Worm (Caenorhabditis elegans) whole organism, L4 larva: ENCODE measurements around the gene T05A10.6.

Experiments
- F37D6.2 ChIP-seq: sonication (generic microtip); optimal IDR thresholded peaks from 2 replicates; lab custom pipeline; 2016; ENCODE audit warnings: mild to moderate bottlenecking, missing genetic modification characterization, missing compliant biosample characterization
- F44E2.7 ChIP-seq: fragments of 200-800 bp; sonication (Bioruptor generic); IDR thresholded peaks from 2 replicates; pipeline ENCODE4 v2.1.2; 2022; ENCODE audit warnings: missing genetic modification characterization, missing compliant biosample characterization
- R02D3.7 ChIP-seq: fragments of 150-350 bp; sonication (generic microtip); optimal IDR thresholded peaks from 3 replicates; lab custom pipeline; 2014; ENCODE audit warnings: missing biosample characterization, missing genetic modification characterization
- T20F7.1 ChIP-seq: fragments of 200-800 bp; sonication (Bioruptor generic); optimal IDR thresholded peaks from 2 replicates; lab custom pipeline; 2018; ENCODE audit warnings: mild to moderate bottlenecking, missing genetic modification characterization, missing compliant biosample characterization
- Y75B8A.6 ChIP-seq: fragments of 200-800 bp; sonication (Bioruptor generic); IDR thresholded peaks from 2 replicates; pipeline ENCODE4 v1.3.6; 2022; ENCODE audit warnings: missing genetic modification reagents, missing genetic modification characterization, missing compliant biosample characterization
- ZK337.2 ChIP-seq: fragments of 200-800 bp; sonication (Bioruptor generic); IDR thresholded peaks from 2 replicates; pipeline ENCODE4 v1.3.6; 2022; ENCODE audit warnings: missing genetic modification reagents, missing genetic modification characterization, missing compliant biosample characterization
- ZK546.5 ChIP-seq, 2 experiments: sonication (generic microtip); optimal IDR thresholded peaks; 2 replicates each; lab custom pipeline; 2017; ENCODE audit warnings: missing biosample characterization in 2 of 2, missing genetic modification characterization in 2 of 2
- aha-1 ChIP-seq: fragments of 150-350 bp; peaks from one replicate; lab custom pipeline; 2014; ENCODE audit warnings: missing biosample characterization, missing genetic modification characterization
- ama-1 ChIP-seq: fragments of 150-350 bp; optimal IDR thresholded peaks from 2 replicates; lab custom pipeline; 2014; ENCODE audit warnings: inconsistent platforms, mixed read lengths
- attf-4 ChIP-seq: sonication (generic microtip); optimal IDR thresholded peaks from 3 replicates; lab custom pipeline; 2017; ENCODE audit warnings: missing biosample characterization, missing genetic modification characterization
- ceh-28 ChIP-seq: fragments of 150-350 bp; optimal IDR thresholded peaks from 2 replicates; lab custom pipeline; 2014; ENCODE audit warnings: missing biosample characterization, missing genetic modification reagents, missing genetic modification characterization
- ceh-32 ChIP-seq: sonication (generic microtip); optimal IDR thresholded peaks from 2 replicates; lab custom pipeline; 2016; ENCODE audit warnings: mild to moderate bottlenecking, missing genetic modification characterization, missing compliant biosample characterization; ENCODE audit not compliant: poor library complexity
- ceh-44 ChIP-seq: fragments of 200-800 bp; sonication (Bioruptor generic); IDR thresholded peaks from 2 replicates; pipeline ENCODE4 v1.3.6; 2022; ENCODE audit warnings: missing genetic modification reagents, missing genetic modification characterization, missing compliant biosample characterization
- ceh-82 ChIP-seq: sonication (generic microtip); optimal IDR thresholded peaks from 2 replicates; lab custom pipeline; 2017; ENCODE audit warnings: missing biosample characterization, missing genetic modification characterization
- ces-1 ChIP-seq: fragments of 150-350 bp; sonication (generic microtip); optimal IDR thresholded peaks from 4 replicates; lab custom pipeline; 2014; ENCODE audit warnings: missing biosample characterization, missing genetic modification reagents, missing genetic modification characterization
- ctbp-1 ChIP-seq: fragments of 200-800 bp; sonication (Bioruptor generic); IDR thresholded peaks from 2 replicates; pipeline ENCODE4 v1.3.6; 2022; ENCODE audit warnings: missing genetic modification reagents, missing genetic modification characterization, missing compliant biosample characterization
- dmd-6 ChIP-seq: fragments of 200-800 bp; sonication (Bioruptor generic); IDR thresholded peaks from 2 replicates; pipeline ENCODE4 v1.3.6; 2022; ENCODE audit warnings: missing genetic modification reagents, missing genetic modification characterization, missing compliant biosample characterization
- dmd-8 ChIP-seq: fragments of 200-800 bp; sonication (Bioruptor generic); IDR thresholded peaks from 2 replicates; pipeline ENCODE4 v1.3.6; 2022; ENCODE audit warnings: missing genetic modification characterization, missing compliant biosample characterization
- hif-1 ChIP-seq, 2 experiments: sonication (generic microtip); optimal IDR thresholded peaks; 2 replicates each; lab custom pipeline; 2016 to 2017; ENCODE audit warnings: missing compliant biosample characterization in 2 of 2, missing genetic modification characterization in 2 of 2, missing genetic modification reagents in 2 of 2, missing genotype in 2 of 2, mild to moderate bottlenecking in 1 of 2
- lin-15B ChIP-seq: fragments of 150-350 bp; sonication (generic microtip); optimal IDR thresholded peaks from 3 replicates; lab custom pipeline; 2014; ENCODE audit warnings: missing biosample characterization, missing genetic modification characterization
- lin-38 ChIP-seq: fragments of 200-800 bp; sonication (Bioruptor generic); IDR thresholded peaks from 2 replicates; pipeline ENCODE4 v1.3.6; 2022; ENCODE audit warnings: missing genetic modification reagents, missing genetic modification characterization, missing compliant biosample characterization
- lin-39 ChIP-seq: fragments of 150-350 bp; optimal IDR thresholded peaks from 2 replicates; lab custom pipeline; 2014; ENCODE audit warnings: missing biosample characterization, missing genetic modification reagents, missing genetic modification characterization
- mdl-1 ChIP-seq, 2 experiments: fragments of 150-350 bp in 1 of 2; sonication (generic microtip) in 1 of 2; optimal IDR thresholded peaks; 2 replicates each; lab custom pipeline; 2014 to 2017; ENCODE audit warnings: missing biosample characterization in 2 of 2, missing genetic modification characterization in 2 of 2
- mxl-3 ChIP-seq: fragments of 200-800 bp; sonication (Bioruptor generic); optimal IDR thresholded peaks from 2 replicates; lab custom pipeline; 2018; ENCODE audit warnings: mild to moderate bottlenecking, missing genetic modification characterization, missing compliant biosample characterization
- nhr-42 ChIP-seq: fragments of 200-800 bp; sonication (Bioruptor generic); IDR thresholded peaks from 2 replicates; pipeline ENCODE4 v1.3.6; 2022; ENCODE audit warnings: missing genetic modification characterization, missing compliant biosample characterization
- nhr-6 ChIP-seq: fragments of 150-350 bp; optimal IDR thresholded peaks from 2 replicates; lab custom pipeline; 2014; ENCODE audit warnings: missing biosample characterization, missing genetic modification characterization
- nhr-76 ChIP-seq: fragments of 150-350 bp; optimal IDR thresholded peaks from 2 replicates; lab custom pipeline; 2014; ENCODE audit warnings: missing biosample characterization, missing genetic modification characterization
- pha-4 ChIP-seq, 2 experiments: fragments of 150-350 bp in 1 of 2; fragments of 200-800 bp in 1 of 2; sonication (Bioruptor generic) in 1 of 2; IDR thresholded peaks in 1 of 2; optimal IDR thresholded peaks in 1 of 2; 2 replicates each; pipeline versions ENCODE4 v1.3.6 to Lab custom; 2014 to 2022; ENCODE audit warnings: missing genetic modification characterization in 2 of 2, missing genetic modification reagents in 2 of 2, missing biosample characterization in 1 of 2, missing compliant biosample characterization in 1 of 2
- rbr-2 ChIP-seq: sonication (generic microtip); optimal IDR thresholded peaks from 2 replicates; lab custom pipeline; 2016; ENCODE audit warnings: missing genotype, missing genetic modification characterization, missing compliant biosample characterization
- skn-1 ChIP-seq: fragments of 150-350 bp; optimal IDR thresholded peaks from 2 replicates; lab custom pipeline; 2014; ENCODE audit warnings: missing biosample characterization, missing genetic modification characterization
- snpc-1.2 ChIP-seq: fragments of 200-800 bp; sonication (Bioruptor generic); IDR thresholded peaks from 2 replicates; pipeline ENCODE4 v1.3.6; 2022; ENCODE audit warnings: missing genetic modification reagents, missing genetic modification characterization, missing compliant biosample characterization
- tag-97 ChIP-seq: fragments of 200-800 bp; sonication (Bioruptor generic); IDR thresholded peaks from 2 replicates; pipeline ENCODE4 v1.3.6; 2022; ENCODE audit warnings: missing genetic modification characterization, missing compliant biosample characterization
- unc-39 ChIP-seq: sonication (generic microtip); optimal IDR thresholded peaks from 2 replicates; lab custom pipeline; 2017; ENCODE audit warnings: missing biosample characterization, missing genetic modification characterization
- unc-62 ChIP-seq, 3 experiments: fragments of 150-350 bp in 1 of 3; sonication (generic microtip); optimal IDR thresholded peaks in 2 of 3; peaks in 1 of 3; 1 replicate in 1 of 3; 2 replicates in 2 of 3; lab custom pipeline; 2014 to 2017; ENCODE audit warnings: missing biosample characterization in 3 of 3, missing genetic modification characterization in 3 of 3, missing genetic modification reagents in 3 of 3, missing genotype in 1 of 3
- vab-7 ChIP-seq: fragments of 200-800 bp; sonication (Bioruptor generic); IDR thresholded peaks from 2 replicates; pipeline ENCODE4 v1.3.6; 2022; ENCODE audit warnings: missing genetic modification reagents, missing genetic modification characterization, missing compliant biosample characterization
- ztf-11 ChIP-seq: fragments of 150-350 bp; optimal IDR thresholded peaks from 2 replicates; lab custom pipeline; 2014; ENCODE audit warnings: missing biosample characterization, missing genetic modification characterization

Gene T05A10.6

DNA sequence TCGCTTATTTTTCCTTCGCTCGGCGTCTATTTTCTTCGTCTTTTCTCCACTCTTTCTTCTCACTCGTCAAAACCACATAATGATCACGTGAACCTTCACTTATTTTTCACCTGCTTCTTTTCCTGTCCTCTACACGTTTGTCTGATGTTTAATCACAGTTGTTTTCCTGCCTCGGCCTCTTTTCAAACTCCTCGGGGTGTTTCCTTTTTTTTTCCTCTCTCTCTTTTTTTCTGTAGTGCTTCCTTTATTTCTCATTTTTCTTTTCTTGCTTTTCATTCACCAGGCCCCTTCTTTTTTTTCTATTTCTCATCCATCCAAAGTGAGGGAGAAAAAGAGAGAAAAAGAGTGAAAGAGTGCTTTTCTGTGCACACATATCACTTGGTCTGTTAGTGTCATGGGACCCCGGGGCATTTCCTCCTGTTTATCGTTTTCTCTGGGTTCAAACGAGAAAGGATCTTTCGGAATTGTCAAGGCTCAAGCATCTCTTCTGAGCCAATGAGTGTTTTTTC lies 23.5 kb downstream of the T05A10.6 start (continued):
- no peak for TF ChIP-seq unc-39 (tag; lab: Kevin White, UChicago)
- no peak for TF ChIP-seq nhr-6 (tag; lab: Kevin White, UChicago)
- TF ChIP-seq ztf-11 = no peak
- peak; percentile 97 for TF ChIP-seq aha-1 (tag; lab: Kevin White, UChicago)
- no peak for TF ChIP-seq vab-7 (GFP tag; lab: Robert Waterston, UW)
- no peak for TF ChIP-seq ceh-32 (tag; lab: Kevin White, UChicago)
- TF ChIP-seq ama-1 (lab: Kevin White, UChicago) = no peak
- no peak for TF ChIP-seq ZK337.2
- no peak for TF ChIP-seq snpc-1.2
- no peak for TF ChIP-seq ceh-44 (GFP tag; lab: Robert Waterston, UW)
- TF ChIP-seq ceh-82 (tag; lab: Kevin White, UChicago) = no peak
- no peak for TF ChIP-seq skn-1 (tag; lab: Kevin White, UChicago)
- peak; percentile 66 for TF ChIP-seq F37D6.2 (tag; lab: Kevin White, UChicago)
- TF ChIP-seq Y75B8A.6 = no peak
- TF ChIP-seq ctbp-1 (GFP tag; lab: Robert Waterston, UW) = peak; percentile 87
- TF ChIP-seq nhr-42 = no peak
- no peak for TF ChIP-seq dmd-8 (GFP tag; lab: Robert Waterston, UW)
- TF ChIP-seq hif-1 (tag; optimal IDR thresholded peaks at IDR 0.05; lab: Kevin White, UChicago) = peak; percentile 39 to 76
- peak; percentile 86 for TF ChIP-seq rbr-2 (tag; lab: Kevin White, UChicago)
- no peak for TF ChIP-seq R02D3.7 (tag; lab: Kevin White, UChicago)
- TF ChIP-seq lin-15B = no peak
- TF ChIP-seq dmd-6 = peak; percentile 93
- TF ChIP-seq tag-97 (GFP tag; lab: Robert Waterston, UW) = no peak
- TF ChIP-seq F44E2.7 (GFP tag; lab: Robert Waterston, UW) = no peak
- no peak for TF ChIP-seq attf-4
- TF ChIP-seq ZK546.5 (tag; optimal IDR thresholded peaks at IDR 0.05; lab: Kevin White, UChicago) = no peak
- peak; percentile 73 for TF ChIP-seq mxl-3 (GFP tag; lab: Kevin White, UChicago)
- peak; percentile 71 for TF ChIP-seq lin-39
- peak; percentile 72 for TF ChIP-seq nhr-76 (tag; lab: Kevin White, UChicago)

- TF ChIP-seq aha-1 (tag; lab: Kevin White, UChicago) (peak; percentile 87), lin-38 (GFP tag; lab: Robert Waterston, UW) (no peak), ces-1 (GFP tag; lab: Kevin White, UChicago) (no peak)
These were observed 24.6 kb downstream of the T05A10.6 start for ce11 chrX:10769959-10770358.

DNA sequence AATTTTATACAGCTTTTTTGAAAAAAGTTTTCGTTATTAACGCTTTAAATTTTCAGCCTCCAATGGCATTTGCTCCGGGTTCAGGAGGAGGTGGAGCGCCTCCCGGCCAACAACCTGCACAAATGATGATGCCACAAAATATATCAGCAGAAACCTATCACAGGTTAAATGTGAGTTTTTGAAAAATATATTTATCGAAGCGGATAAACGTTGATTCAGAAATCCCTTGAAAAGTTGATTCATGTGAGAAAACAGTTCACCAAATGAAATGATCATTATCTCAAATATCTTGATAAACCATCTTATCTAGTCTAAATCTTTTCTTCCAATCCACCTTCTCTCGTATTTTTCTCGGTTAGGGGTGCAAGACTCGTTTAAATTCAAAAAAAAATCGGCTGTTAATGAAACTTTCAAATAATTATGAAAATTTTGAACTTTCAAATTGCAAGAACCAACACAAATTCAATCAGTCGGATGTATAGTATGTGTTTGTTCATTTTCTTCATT lies 25.3 kb downstream of the T05A10.6 start, which contains the start of gene sma-9:
sma-9 (plus strand) TSS at position 51 of the 507 bp plus-strand sequence.
- no peak for TF ChIP-seq T20F7.1 (GFP tag; lab: Kevin White, UChicago)
- no peak for TF ChIP-seq mdl-1 (tag; optimal IDR thresholded peaks at IDR 0.05; lab: Kevin White, UChicago)
- TF ChIP-seq unc-62 (GFP tag; optimal IDR thresholded peaks at IDR 0.05 in 1 of 2; lab: Kevin White, UChicago) = peak in 1 of 2 experiments; percentile 25
- TF ChIP-seq unc-62 (tag; optimal IDR thresholded peaks at IDR 0.05; lab: Kevin White, UChicago) = no peak
- no peak for TF ChIP-seq pha-4 (GFP tag; IDR thresholded peaks at IDR 0.05; lab: Robert Waterston, UW)
- TF ChIP-seq pha-4 (tag; optimal IDR thresholded peaks at IDR 0.05; lab: Kevin White, UChicago) = no peak
- TF ChIP-seq ceh-28 (tag; lab: Kevin White, UChicago) = no peak
